Fruit fly (Drosophila melanogaster) whole organism, embryonic: ENCODE measurements around the gene Nmdar2.

Experiments used
- CG14441 ChIP-seq: fragments of 200-800 bp; sonication (Bioruptor generic); IDR thresholded peaks from 2 replicates; pipeline ENCODE4 v1.3.6; 2022; ENCODE audit warnings: missing biosample characterization, missing genetic modification characterization
- Six4 ChIP-seq: fragments of 200-800 bp; sonication (Bioruptor generic); optimal IDR thresholded peaks from 2 replicates; lab custom pipeline; 2016; ENCODE audit warnings: missing biosample characterization, missing genetic modification characterization
- Stat92E ChIP-seq, 3 experiments: fragments of >200 bp in 2 of 3; fragments of 200-800 bp in 1 of 3; sonication (Bioruptor generic) in 1 of 3; optimal IDR thresholded peaks; 2 replicates each; lab custom pipeline; 2017 to 2019; ENCODE audit warnings: missing biosample characterization in 3 of 3, missing genetic modification characterization in 3 of 3, mild to moderate bottlenecking in 1 of 3, moderate library complexity in 1 of 3
- ems ChIP-seq: fragments of 200-800 bp; sonication (Bioruptor generic); optimal IDR thresholded peaks from 3 replicates; lab custom pipeline; 2016; ENCODE audit warnings: missing biosample characterization, missing genetic modification characterization

DNA sequence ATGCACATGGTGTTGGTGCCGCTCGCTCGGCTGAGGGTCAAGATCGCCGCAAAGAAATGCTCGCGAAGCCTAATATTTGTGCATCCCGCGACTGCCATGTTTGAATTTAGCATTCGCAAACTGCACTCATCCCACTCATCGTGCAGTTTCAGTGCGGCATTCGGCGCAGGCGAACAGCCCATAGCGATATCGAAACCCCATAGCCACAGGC is 40.3 kb downstream of the Nmdar2 start, which contains the start of gene CG14778:
- TF ChIP-seq Six4 (GFP tag; lab: Kevin White, UChicago) (no peak), Stat92E (GFP tag; optimal IDR thresholded peaks at IDR 0.05; lab: Kevin White, UChicago) (no peak), CG14441 (GFP tag; lab: Robert Waterston, UW) (no peak), ems (no peak)
